Fruit fly (Drosophila melanogaster) whole organism: ENCODE measurements around the gene shep.

Experiments used
- CG8478 ChIP-seq: fragments of >200 bp; optimal IDR thresholded peaks from 2 replicates; lab custom pipeline; 2018; ENCODE audit warnings: inconsistent platforms
- Dll ChIP-seq: fragments of >200 bp; optimal IDR thresholded peaks from 2 replicates; lab custom pipeline; 2017
- EcR ChIP-seq, 2 experiments: fragments of >200 bp; optimal IDR thresholded peaks; 2 replicates each; lab custom pipeline; 2017; ENCODE audit warnings: missing biosample characterization in 2 of 2, missing genetic modification characterization in 2 of 2, missing genetic modification reagents in 2 of 2
- pan ChIP-seq: fragments of >200 bp; optimal IDR thresholded peaks from 2 replicates; lab custom pipeline; 2017
- psq ChIP-seq: fragments of >200 bp; optimal IDR thresholded peaks from 2 replicates; lab custom pipeline; 2017
- usp ChIP-seq: fragments of >200 bp; optimal IDR thresholded peaks from 2 replicates; lab custom pipeline; 2017; ENCODE audit warnings: missing biosample characterization, missing genetic modification characterization, mixed read lengths

Gene shep

dm6 chr3L:5251413-5251812 is 26.3 kb downstream of the shep start:
- TF ChIP-seq usp (no peak), EcR (GFP tag; optimal IDR thresholded peaks at IDR 0.05; lab: Kevin White, UChicago) (peak in 1 of 2 experiments; percentile 23)

dm6 chr3L:5248863-5249262 is 28.9 kb downstream of the shep start:
- no peak for TF ChIP-seq CG8478 (lab: Kevin White, UChicago)
- no peak for TF ChIP-seq EcR (GFP tag; optimal IDR thresholded peaks at IDR 0.05; lab: Kevin White, UChicago)
- TF ChIP-seq psq (lab: Kevin White, UChicago), result no peak
- no peak for TF ChIP-seq usp

- TF ChIP-seq pan (lab: Kevin White, UChicago), result peak; percentile 87
- TF ChIP-seq CG8478 (lab: Kevin White, UChicago), result no peak
- TF ChIP-seq psq (lab: Kevin White, UChicago), result no peak
These were observed 29.6 kb downstream of the shep start for dm6 chr3L:5247923-5248821.

dm6 chr3L:5246747-5247454 is 30.8 kb downstream of the shep start:
- TF ChIP-seq psq (lab: Kevin White, UChicago), result no peak
- TF ChIP-seq usp, result no peak
- TF ChIP-seq Dll (lab: Kevin White, UChicago), result no peak
- TF ChIP-seq pan (lab: Kevin White, UChicago), result no peak
- no peak for TF ChIP-seq EcR (GFP tag; optimal IDR thresholded peaks at IDR 0.05; lab: Kevin White, UChicago)
- no peak for TF ChIP-seq CG8478 (lab: Kevin White, UChicago)

- no peak for TF ChIP-seq CG8478 (lab: Kevin White, UChicago)
- TF ChIP-seq psq (lab: Kevin White, UChicago), result no peak
These were observed 34.5 kb downstream of the shep start for dm6 chr3L:5243236-5243635.

dm6 chr3L:5234183-5234582 is 43.6 kb downstream of the shep start, which contains the start of gene CG4669:
CG4669 (plus strand) TSS chr3L:5234483.
- TF ChIP-seq usp, result no peak
- TF ChIP-seq CG8478 (lab: Kevin White, UChicago), result no peak
- no peak for TF ChIP-seq Dll (lab: Kevin White, UChicago)

dm6 chr3L:5230012-5230411 is 47.7 kb downstream of the shep start:
- no peak for TF ChIP-seq EcR (GFP tag; optimal IDR thresholded peaks at IDR 0.05; lab: Kevin White, UChicago)
- no peak for TF ChIP-seq psq (lab: Kevin White, UChicago)
- TF ChIP-seq pan (lab: Kevin White, UChicago), result no peak
- TF ChIP-seq CG8478 (lab: Kevin White, UChicago), result no peak
- no peak for TF ChIP-seq Dll (lab: Kevin White, UChicago)
- TF ChIP-seq usp, result no peak

dm6 chr3L:5206171-5206570 is 71.6 kb downstream of the shep start:
- TF ChIP-seq psq (lab: Kevin White, UChicago) (no peak), CG8478 (lab: Kevin White, UChicago) (no peak), usp (no peak), Dll (lab: Kevin White, UChicago) (no peak), EcR (GFP tag; optimal IDR thresholded peaks at IDR 0.05; lab: Kevin White, UChicago) (no peak), pan (lab: Kevin White, UChicago) (no peak)

dm6 chr3L:5201767-5202166 is 76.0 kb downstream of the shep start:
- TF ChIP-seq Dll (lab: Kevin White, UChicago) (no peak), EcR (GFP tag; optimal IDR thresholded peaks at IDR 0.05; lab: Kevin White, UChicago) (no peak), psq (lab: Kevin White, UChicago) (no peak), pan (lab: Kevin White, UChicago) (no peak), CG8478 (lab: Kevin White, UChicago) (no peak), usp (no peak)

dm6 chr3L:5188402-5188801 is 89.3 kb downstream of the shep start:
- TF ChIP-seq usp (no peak), CG8478 (lab: Kevin White, UChicago) (no peak), psq (lab: Kevin White, UChicago) (no peak), pan (lab: Kevin White, UChicago) (no peak), EcR (GFP tag; optimal IDR thresholded peaks at IDR 0.05; lab: Kevin White, UChicago) (no peak), Dll (lab: Kevin White, UChicago) (no peak)

dm6 chr3L:5187572-5187934 is 90.2 kb downstream of the shep start:
- TF ChIP-seq usp (no peak), CG8478 (lab: Kevin White, UChicago) (no peak), Dll (lab: Kevin White, UChicago) (no peak), psq (lab: Kevin White, UChicago) (no peak), pan (lab: Kevin White, UChicago) (no peak), EcR (GFP tag; optimal IDR thresholded peaks at IDR 0.05; lab: Kevin White, UChicago) (no peak)

- no peak for TF ChIP-seq pan (lab: Kevin White, UChicago)
These were observed 90.8 kb downstream of the shep start for dm6 chr3L:5186807-5187571.
